Fruit fly (Drosophila melanogaster): ENCODE results near the gene Whamy.
A peak's percentile ranks its signal among the peaks of the same experiment; 100 is the strongest.

Gene Whamy

DNA sequence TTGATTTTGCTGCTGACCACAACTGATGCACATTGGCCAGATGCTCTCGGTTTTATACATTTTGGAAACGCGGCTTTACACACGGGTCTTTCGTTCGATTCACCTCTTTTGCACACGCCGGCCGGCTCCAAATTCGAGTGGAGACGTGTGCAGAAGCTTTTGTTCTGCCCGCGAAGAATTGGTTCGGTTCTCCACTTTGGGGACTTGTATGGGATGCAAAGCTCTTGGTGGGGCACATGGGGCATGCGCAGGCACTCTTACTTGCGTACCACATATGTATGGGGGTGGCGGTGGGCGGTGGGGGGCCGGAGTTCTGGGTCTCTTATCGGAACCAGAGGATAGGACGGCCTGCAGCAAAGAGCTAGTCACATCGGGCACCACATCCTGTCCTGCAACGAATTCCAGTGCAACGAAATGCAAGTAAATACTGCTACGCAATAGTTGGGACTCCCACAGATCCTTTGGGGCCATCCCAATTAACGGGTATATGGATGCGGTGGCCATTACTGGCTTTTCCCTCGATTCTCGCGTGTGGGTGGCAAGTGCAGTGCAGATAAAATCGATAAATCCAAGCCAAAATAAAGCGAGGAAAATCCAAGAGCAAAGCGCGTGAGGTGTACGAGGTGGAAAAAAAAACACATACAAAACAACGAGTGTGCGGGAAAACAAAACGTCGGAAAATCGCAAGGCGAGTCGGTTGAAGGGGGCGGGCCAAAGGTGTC lies 10.3 kb upstream of the Whamy start, which contains the start of the genes MtnA and CG8500:
Gene MtnA (minus strand): TSS at position 30 of the 722 bp plus-strand sequence.
Gene CG8500 (plus strand): TSS at position 313 of the 722 bp plus-strand sequence.
- TF ChIP-seq CG8478 (optimal IDR thresholded peaks at IDR 0.05) (peak; percentile 11), usp (GFP tag; optimal IDR thresholded peaks at IDR 0.05) (no peak)

DNA sequence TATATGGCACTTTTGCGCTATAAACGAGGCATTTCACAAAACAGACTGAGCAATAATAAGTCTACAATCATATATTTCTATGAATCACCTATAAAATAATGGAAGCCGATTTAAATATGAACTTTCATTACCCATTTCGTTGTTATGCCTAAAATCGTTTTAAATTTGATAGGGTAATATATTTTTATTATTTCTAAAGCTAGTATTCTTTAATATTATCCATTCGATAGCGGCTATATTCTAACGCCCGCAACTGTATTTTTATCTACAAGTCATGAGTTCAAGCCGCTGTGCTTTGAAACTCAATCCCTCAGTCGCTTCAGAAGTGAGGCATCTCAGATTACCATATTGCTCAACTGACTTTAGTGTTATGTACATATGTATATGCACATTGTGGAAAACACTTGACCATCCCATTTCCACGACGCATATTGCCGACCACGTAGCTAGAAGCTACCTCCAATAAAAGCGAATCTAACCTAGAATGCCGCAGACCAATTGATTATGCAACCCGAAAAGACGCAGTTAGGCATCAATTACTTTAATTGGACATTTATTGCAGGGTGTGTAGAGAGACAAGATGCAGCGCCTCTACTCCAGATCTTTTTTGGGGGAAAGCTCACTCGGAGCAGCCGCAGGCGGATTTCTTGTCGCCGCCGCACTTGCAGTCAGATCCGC lies 9.2 kb upstream of the Whamy start:
- no peak for TF ChIP-seq psq (optimal IDR thresholded peaks at IDR 0.05)
- TF ChIP-seq pan (optimal IDR thresholded peaks at IDR 0.05) = no peak
- no peak for TF ChIP-seq EcR (GFP tag; optimal IDR thresholded peaks at IDR 0.05)
- no peak for TF ChIP-seq CG8478 (optimal IDR thresholded peaks at IDR 0.05)
- no peak for TF ChIP-seq Dll (optimal IDR thresholded peaks at IDR 0.05)
- no peak for TF ChIP-seq usp (GFP tag; optimal IDR thresholded peaks at IDR 0.05)

DNA sequence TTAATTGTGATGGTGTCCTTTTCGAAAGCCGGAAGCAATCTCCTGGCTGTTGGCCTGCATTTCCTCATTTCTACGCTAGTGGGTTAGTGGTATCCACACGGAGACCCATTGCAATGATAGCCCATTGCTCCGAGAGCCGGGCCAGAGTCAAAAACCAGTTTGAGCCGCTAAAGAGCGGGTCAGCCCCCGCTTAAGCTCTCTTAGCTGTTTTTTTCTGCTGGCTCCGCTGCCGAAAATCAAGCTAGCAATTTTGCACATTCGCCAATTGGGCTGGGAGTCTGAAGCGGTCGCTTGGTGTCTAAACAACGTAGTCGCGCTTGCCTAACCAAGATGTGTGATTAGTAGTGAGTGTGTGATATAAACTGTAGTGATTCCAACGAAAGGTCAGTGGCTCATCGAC lies 5.5 kb upstream of the Whamy start, which contains the start of gene CG12947:
Gene CG12947 (plus strand): TSS at position 301 of the 400 bp plus-strand sequence.
- no peak for TF ChIP-seq Dll (optimal IDR thresholded peaks at IDR 0.05)
- no peak for TF ChIP-seq pan (optimal IDR thresholded peaks at IDR 0.05)
- no peak for TF ChIP-seq CG8478 (optimal IDR thresholded peaks at IDR 0.05)
- no peak for TF ChIP-seq usp (GFP tag; optimal IDR thresholded peaks at IDR 0.05)
- TF ChIP-seq psq (optimal IDR thresholded peaks at IDR 0.05) = no peak
- no peak for TF ChIP-seq EcR (GFP tag; optimal IDR thresholded peaks at IDR 0.05)

DNA sequence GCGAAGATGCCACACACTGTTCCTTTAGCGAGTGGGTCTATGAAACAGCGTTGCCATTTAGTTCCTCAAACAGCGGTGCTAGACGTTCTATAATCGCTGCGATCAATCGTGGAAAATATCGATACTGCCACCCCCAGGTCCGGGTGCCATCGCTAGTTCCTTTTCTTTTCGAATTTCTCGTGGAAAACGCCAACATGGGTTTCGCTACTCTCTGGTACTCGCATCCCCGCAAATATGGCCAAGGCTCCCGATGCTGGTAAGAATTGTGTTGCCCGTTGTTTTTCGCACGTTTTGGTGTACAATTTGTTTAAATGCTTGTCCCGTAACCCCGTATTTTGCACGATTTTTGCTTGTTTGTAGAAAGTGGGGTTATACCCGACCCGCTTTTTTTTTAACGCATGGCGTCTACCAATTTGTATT lies 3.7 kb upstream of the Whamy start, which contains the start of gene RpS29:
Gene RpS29 (plus strand): TSS at position 102 of the 420 bp plus-strand sequence.
- TF ChIP-seq EcR (GFP tag; optimal IDR thresholded peaks at IDR 0.05) = no peak
- no peak for TF ChIP-seq CG8478 (optimal IDR thresholded peaks at IDR 0.05)
- no peak for TF ChIP-seq Dll (optimal IDR thresholded peaks at IDR 0.05)
- TF ChIP-seq usp (GFP tag; optimal IDR thresholded peaks at IDR 0.05) = no peak
- no peak for TF ChIP-seq psq (optimal IDR thresholded peaks at IDR 0.05)
- no peak for TF ChIP-seq pan (optimal IDR thresholded peaks at IDR 0.05)

DNA sequence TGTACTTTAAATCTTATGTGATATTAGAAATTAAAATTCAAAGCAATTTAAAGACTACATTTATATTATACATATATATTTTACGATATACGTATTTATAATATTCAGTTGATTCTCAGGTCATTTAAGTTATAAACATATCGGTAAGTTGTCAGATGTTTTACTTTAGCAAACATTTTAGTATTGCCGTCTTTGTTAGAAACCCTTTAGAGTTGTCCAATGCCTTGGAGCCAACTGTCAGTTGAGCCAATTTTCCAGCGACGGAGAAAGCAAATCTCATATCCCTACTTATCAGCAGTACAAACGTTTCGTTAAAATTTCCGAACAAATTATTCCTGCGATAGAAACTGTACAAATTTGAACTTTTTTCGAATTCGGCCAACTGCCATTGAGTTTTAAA lies 602 bp upstream of the Whamy start, which contains the start of gene topi:
Gene topi (plus strand): TSS at position 301 of the 400 bp plus-strand sequence.
- TF ChIP-seq Dll (optimal IDR thresholded peaks at IDR 0.05) (no peak), psq (optimal IDR thresholded peaks at IDR 0.05) (no peak), pan (optimal IDR thresholded peaks at IDR 0.05) (no peak), usp (GFP tag; optimal IDR thresholded peaks at IDR 0.05) (no peak), CG8478 (optimal IDR thresholded peaks at IDR 0.05) (no peak), EcR (GFP tag; optimal IDR thresholded peaks at IDR 0.05) (no peak)

DNA sequence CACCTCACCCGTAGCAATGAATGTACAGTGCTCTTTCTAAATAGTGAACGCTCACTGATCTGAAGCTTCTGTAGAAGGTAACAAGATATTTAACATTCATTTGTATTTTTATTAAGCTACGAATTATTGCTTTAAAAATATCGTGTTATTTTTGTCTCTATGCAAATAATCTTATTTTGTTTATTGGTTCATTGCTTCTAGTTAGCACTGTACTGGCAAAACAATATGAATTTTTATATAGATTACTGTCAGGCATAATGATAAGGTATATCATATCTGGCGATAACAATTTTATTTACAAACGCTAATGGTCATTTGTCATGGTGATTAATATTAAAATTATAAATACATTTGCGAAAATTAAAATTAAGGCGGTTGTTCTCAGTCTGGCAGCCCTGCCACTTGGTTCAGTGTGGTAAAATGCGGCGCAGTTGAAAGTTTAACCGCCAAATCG lies 2.7 kb downstream of the Whamy start, which contains the start of gene CG9471:
Gene CG9471 (minus strand): TSS at position 24 of the 454 bp plus-strand sequence.
- TF ChIP-seq EcR (GFP tag; optimal IDR thresholded peaks at IDR 0.05) = no peak
- TF ChIP-seq pan (optimal IDR thresholded peaks at IDR 0.05) = no peak
- no peak for TF ChIP-seq psq (optimal IDR thresholded peaks at IDR 0.05)
- no peak for TF ChIP-seq Dll (optimal IDR thresholded peaks at IDR 0.05)
- no peak for TF ChIP-seq CG8478 (optimal IDR thresholded peaks at IDR 0.05)
- TF ChIP-seq usp (GFP tag; optimal IDR thresholded peaks at IDR 0.05) = no peak

DNA sequence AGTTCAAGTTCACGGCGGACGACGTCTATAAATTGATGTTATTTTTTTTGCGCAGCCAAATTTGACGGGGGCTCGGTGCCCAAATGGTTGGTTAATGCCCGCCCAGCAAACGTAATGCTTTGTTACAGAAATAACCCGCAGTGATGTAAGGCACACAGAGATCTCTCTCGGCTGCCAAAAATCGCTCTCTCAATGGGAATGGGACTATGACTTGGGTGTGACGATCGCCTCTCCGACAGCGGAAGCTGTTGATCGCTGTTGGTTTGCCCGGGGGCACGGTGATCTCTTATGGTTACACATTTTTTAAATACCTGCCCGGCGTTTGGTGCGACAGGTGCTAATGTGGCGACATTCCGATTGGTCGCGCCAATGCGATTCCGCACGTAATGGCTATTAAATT lies 4.1 kb downstream of the Whamy start:
- TF ChIP-seq CG8478 (optimal IDR thresholded peaks at IDR 0.05) (no peak), usp (GFP tag; optimal IDR thresholded peaks at IDR 0.05) (no peak), Dll (optimal IDR thresholded peaks at IDR 0.05) (no peak), psq (optimal IDR thresholded peaks at IDR 0.05) (no peak), pan (optimal IDR thresholded peaks at IDR 0.05) (no peak), EcR (GFP tag; optimal IDR thresholded peaks at IDR 0.05) (no peak)

DNA sequence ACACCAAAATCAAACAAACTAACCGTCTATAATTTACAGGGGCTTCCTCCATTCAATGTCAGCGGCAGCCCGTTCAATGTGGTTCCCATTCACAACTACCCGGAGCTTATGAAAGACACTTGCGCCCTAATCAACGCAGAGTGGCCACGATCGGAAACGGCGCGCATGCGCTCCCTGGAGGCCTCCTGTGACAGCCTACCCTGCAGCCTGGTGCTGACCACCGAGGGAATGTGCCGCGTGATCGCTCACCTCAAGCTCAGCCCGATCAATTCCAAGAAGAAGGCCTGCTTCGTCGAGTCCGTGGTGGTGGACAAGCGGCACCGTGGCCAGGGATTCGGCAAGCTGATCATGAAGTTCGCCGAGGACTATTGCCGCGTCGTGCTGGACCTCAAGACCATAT lies 5.3 kb downstream of the Whamy start, which contains the start of gene MED6:
Gene MED6 (minus strand): TSS at position 101 of the 400 bp plus-strand sequence.
- TF ChIP-seq EcR (GFP tag; optimal IDR thresholded peaks at IDR 0.05) = no peak
- TF ChIP-seq Dll (optimal IDR thresholded peaks at IDR 0.05) = no peak
- no peak for TF ChIP-seq usp (GFP tag; optimal IDR thresholded peaks at IDR 0.05)
- no peak for TF ChIP-seq pan (optimal IDR thresholded peaks at IDR 0.05)
- no peak for TF ChIP-seq CG8478 (optimal IDR thresholded peaks at IDR 0.05)
- TF ChIP-seq psq (optimal IDR thresholded peaks at IDR 0.05) = no peak

DNA sequence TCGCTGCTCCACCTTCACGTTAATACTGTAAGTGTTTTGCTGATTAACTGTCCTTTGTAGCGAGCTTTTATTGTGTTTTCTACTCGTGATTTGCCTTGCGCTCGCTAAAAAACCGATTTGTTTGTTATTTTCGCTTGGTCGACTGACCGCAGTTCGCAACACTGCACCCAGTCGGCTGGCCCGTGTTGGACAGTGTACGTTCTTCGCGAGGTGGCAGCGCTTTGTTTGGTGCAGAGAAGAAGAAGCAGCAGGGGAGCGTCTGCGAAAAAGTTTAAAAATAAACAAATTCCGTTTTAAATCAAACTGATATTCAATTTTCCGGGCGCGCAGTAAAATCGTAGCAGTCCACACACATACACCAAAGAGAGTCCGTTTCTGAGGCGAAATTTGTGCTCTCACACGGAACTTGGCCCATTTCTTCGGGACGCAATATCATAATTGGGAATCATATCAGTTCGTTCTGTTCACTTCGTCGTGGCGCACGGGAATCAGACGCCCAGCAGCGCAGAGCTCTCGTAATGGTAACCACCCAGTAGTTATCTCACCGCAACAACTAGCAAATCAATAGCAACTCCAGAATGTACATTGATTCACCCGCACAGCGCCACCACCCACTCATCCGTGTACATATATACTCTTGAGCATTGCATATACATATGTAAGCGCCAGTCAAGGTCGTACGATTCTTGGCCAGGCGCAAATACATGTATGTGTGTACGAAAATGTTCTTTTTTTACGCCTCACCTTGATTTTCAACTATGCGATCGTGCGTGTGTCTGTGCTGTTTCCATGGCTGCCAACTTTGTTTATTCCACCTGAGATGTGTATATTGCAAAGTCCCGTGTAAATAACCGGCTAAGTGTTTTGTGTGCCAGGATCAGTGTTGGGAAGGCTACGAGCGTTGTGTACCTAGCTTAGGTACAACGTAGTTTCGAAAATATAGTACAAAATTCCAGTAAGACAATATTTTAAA lies 6.3 kb downstream of the Whamy start, which contains the start of gene Naa80:
Gene Naa80 (plus strand): TSS at position 215 of the 973 bp plus-strand sequence.
- TF ChIP-seq EcR (GFP tag; optimal IDR thresholded peaks at IDR 0.05) (no peak), CG8478 (optimal IDR thresholded peaks at IDR 0.05) (no peak), pan (optimal IDR thresholded peaks at IDR 0.05) (no peak), usp (GFP tag; optimal IDR thresholded peaks at IDR 0.05) (no peak), psq (optimal IDR thresholded peaks at IDR 0.05) (no peak), Dll (optimal IDR thresholded peaks at IDR 0.05) (no peak)

DNA sequence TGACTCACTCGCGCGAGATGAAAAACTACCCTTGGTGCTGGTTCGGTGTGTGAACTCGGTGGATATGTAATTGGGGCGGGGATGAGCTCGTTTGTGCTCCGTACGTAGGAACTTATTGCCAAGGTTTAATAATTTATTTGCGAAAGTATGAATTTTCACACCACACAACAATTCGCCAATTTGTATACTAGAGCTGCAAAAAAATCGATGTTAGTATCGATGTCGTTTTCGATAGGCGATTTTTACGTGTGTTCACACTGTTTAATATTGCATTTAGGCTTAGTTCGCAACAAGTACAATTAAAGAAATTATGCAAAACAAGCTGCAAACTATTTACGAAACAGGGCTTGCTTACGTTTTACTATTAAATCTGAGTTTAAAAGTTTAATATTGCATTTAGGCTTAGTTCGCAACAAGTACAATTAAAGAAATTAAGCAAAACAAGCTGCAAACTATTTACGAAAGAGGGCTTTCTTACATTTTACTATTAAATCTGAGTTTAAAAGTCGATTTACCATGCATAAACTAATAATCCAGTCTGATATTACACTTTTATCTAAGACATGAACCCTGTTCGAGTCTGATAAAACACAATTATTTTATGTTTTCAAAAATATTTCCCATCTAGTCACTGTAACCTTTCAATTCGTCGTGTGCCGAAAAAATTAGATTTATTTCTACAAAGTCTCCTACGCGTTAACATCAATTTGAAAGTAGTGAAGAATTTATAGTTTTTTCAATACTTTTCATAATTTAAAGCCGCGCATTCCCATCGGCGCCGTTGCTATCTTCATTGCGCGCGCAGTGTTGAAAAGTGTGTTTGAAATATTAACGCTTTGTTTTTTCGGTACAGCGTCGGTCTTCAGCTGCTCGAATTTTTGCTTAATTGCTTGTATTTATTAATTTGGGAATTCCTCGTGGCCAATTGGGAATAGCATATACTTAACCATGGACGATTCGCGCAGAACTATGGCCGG lies 11.0 kb downstream of the Whamy start, which contains the start of the genes Snap24 and CG8478:
Gene Snap24 (minus strand): TSS at position 196 of the 977 bp plus-strand sequence.
Gene CG8478 (plus strand): TSS at position 696 of the 977 bp plus-strand sequence.
- no peak for TF ChIP-seq CG8478 (optimal IDR thresholded peaks at IDR 0.05)
- TF ChIP-seq usp (GFP tag; optimal IDR thresholded peaks at IDR 0.05) = no peak
- no peak for TF ChIP-seq EcR (GFP tag; optimal IDR thresholded peaks at IDR 0.05)
- no peak for TF ChIP-seq Dll (optimal IDR thresholded peaks at IDR 0.05)
- no peak for TF ChIP-seq pan (optimal IDR thresholded peaks at IDR 0.05)
- no peak for TF ChIP-seq psq (optimal IDR thresholded peaks at IDR 0.05)
